Fruit fly (Drosophila melanogaster) S2 (cell line): ENCODE measurements around the gene SMC6.

Source experiments
- CG8478 ChIP-seq: fragments of >200 bp; optimal IDR thresholded peaks from 2 replicates; lab custom pipeline; 2018
- CTCF ChIP-seq, 2 experiments: fragments of >200 bp; optimal IDR thresholded peaks; 2 replicates each; lab custom pipeline; 2018

DNA sequence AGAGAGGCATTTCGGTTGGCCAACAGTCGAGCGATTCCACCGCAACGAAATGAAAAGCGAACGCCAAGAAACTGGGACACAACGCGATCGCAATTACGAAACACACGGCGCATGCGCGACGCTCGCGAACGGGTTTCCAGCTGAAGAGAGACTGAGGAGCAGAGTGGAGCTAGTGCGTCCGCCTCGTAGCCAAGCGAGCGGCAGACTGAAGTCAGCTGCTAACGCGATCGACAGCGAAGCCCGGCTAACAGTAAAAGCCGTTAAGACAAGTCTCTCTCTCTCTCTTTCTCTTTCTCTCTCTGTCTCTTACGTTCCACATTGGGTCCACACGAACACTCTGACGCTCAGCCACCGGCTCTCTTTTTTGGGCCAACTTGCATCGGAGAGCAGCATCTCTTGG lies 25.3 kb upstream of the SMC6 start, which contains the start of gene CG17786:
- TF ChIP-seq CTCF (optimal IDR thresholded peaks at IDR 0.05; lab: Kevin White, UChicago) (no peak), CG8478 (lab: Kevin White, UChicago) (no peak)
